Worm (Caenorhabditis elegans) whole organism, L4 larva: ENCODE results near the gene oac-54.

ENCODE experiments used
- R02D3.7 ChIP-seq: fragments of 150-350 bp; sonication (generic microtip); optimal IDR thresholded peaks from 3 replicates; lab custom pipeline; 2014; ENCODE audit warnings: missing biosample characterization, missing genetic modification characterization
- T20F7.1 ChIP-seq: fragments of 200-800 bp; sonication (Bioruptor generic); optimal IDR thresholded peaks from 2 replicates; lab custom pipeline; 2018; ENCODE audit warnings: mild to moderate bottlenecking, missing genetic modification characterization, missing compliant biosample characterization
- daf-16 ChIP-seq, 3 experiments: sonication (generic microtip); optimal IDR thresholded peaks; 2 replicates each; lab custom pipeline; 2016 to 2017; ENCODE audit warnings: missing genetic modification characterization in 3 of 3, missing genetic modification reagents in 3 of 3, mild to moderate bottlenecking in 2 of 3, missing compliant biosample characterization in 2 of 3, missing biosample characterization in 1 of 3, moderate library complexity in 1 of 3
- dmd-6 ChIP-seq: fragments of 200-800 bp; sonication (Bioruptor generic); IDR thresholded peaks from 2 replicates; pipeline ENCODE4 v1.3.6; 2022; ENCODE audit warnings: missing genetic modification reagents, missing genetic modification characterization, missing compliant biosample characterization
- dmd-8 ChIP-seq: fragments of 200-800 bp; sonication (Bioruptor generic); IDR thresholded peaks from 2 replicates; pipeline ENCODE4 v1.3.6; 2022; ENCODE audit warnings: missing genetic modification characterization, missing compliant biosample characterization
- dve-1 ChIP-seq: sonication (generic microtip); optimal IDR thresholded peaks from 2 replicates; lab custom pipeline; 2017; ENCODE audit warnings: antibody characterized with exemption, mild to moderate bottlenecking, missing genetic modification characterization, missing compliant biosample characterization; ENCODE audit not compliant: insufficient read depth
- egl-43 ChIP-seq: fragments of 200-800 bp; sonication (Bioruptor generic); IDR thresholded peaks from 2 replicates; pipeline ENCODE4 v1.3.6; 2022; ENCODE audit warnings: missing genetic modification reagents, missing genetic modification characterization, missing compliant biosample characterization
- gei-8 ChIP-seq: fragments of 200-800 bp; sonication (Bioruptor generic); optimal IDR thresholded peaks from 2 replicates; lab custom pipeline; 2018; ENCODE audit warnings: mild to moderate bottlenecking, missing genetic modification characterization, missing compliant biosample characterization
- hif-1 ChIP-seq, 2 experiments: sonication (generic microtip); optimal IDR thresholded peaks; 2 replicates each; lab custom pipeline; 2016 to 2017; ENCODE audit warnings: missing compliant biosample characterization in 2 of 2, missing genetic modification characterization in 2 of 2, missing genetic modification reagents in 2 of 2, missing genotype in 2 of 2, mild to moderate bottlenecking in 1 of 2
- hlh-11 ChIP-seq: fragments of 200-800 bp; sonication (Bioruptor generic); optimal IDR thresholded peaks from 2 replicates; lab custom pipeline; 2018; ENCODE audit warnings: mild to moderate bottlenecking, missing genetic modification characterization, missing compliant biosample characterization
- hlh-30 ChIP-seq: sonication (generic microtip); optimal IDR thresholded peaks from 2 replicates; lab custom pipeline; 2017; ENCODE audit warnings: antibody characterized with exemption, mild to moderate bottlenecking, missing genetic modification characterization, missing compliant biosample characterization; ENCODE audit not compliant: insufficient read depth
- jun-1 ChIP-seq: fragments of 150-350 bp; optimal IDR thresholded peaks from 2 replicates; lab custom pipeline; 2014; ENCODE audit warnings: missing biosample characterization, missing genetic modification reagents, missing genetic modification characterization
- lim-7 ChIP-seq: fragments of 200-800 bp; sonication (Bioruptor generic); IDR thresholded peaks from 2 replicates; pipeline ENCODE4 v1.3.6; 2022; ENCODE audit warnings: missing genetic modification characterization, missing compliant biosample characterization
- mep-1 ChIP-seq: fragments of 150-350 bp; sonication (generic microtip); optimal IDR thresholded peaks from 3 replicates; lab custom pipeline; 2014; ENCODE audit warnings: missing biosample characterization, missing genetic modification characterization
- nhr-111 ChIP-seq: fragments of 200-800 bp; sonication (Bioruptor generic); optimal IDR thresholded peaks from 2 replicates; lab custom pipeline; 2018; ENCODE audit warnings: mild to moderate bottlenecking, missing genetic modification characterization, missing compliant biosample characterization
- nhr-28 ChIP-seq: fragments of 150-350 bp; optimal IDR thresholded peaks from 2 replicates; lab custom pipeline; 2014; ENCODE audit warnings: missing biosample characterization, missing genetic modification characterization
- pqm-1 ChIP-seq: sonication (generic microtip); optimal IDR thresholded peaks from 2 replicates; lab custom pipeline; 2017; ENCODE audit warnings: missing biosample characterization, missing genetic modification characterization
- sdz-12 ChIP-seq: fragments of 200-800 bp; sonication (Bioruptor generic); optimal IDR thresholded peaks from 2 replicates; lab custom pipeline; 2018; ENCODE audit warnings: mild to moderate bottlenecking, missing genetic modification characterization, missing compliant biosample characterization
- snpc-4 ChIP-seq: fragments of 150-350 bp; optimal IDR thresholded peaks from 2 replicates; lab custom pipeline; 2014; ENCODE audit warnings: missing biosample characterization, missing genetic modification characterization
- tag-97 ChIP-seq: fragments of 200-800 bp; sonication (Bioruptor generic); IDR thresholded peaks from 2 replicates; pipeline ENCODE4 v1.3.6; 2022; ENCODE audit warnings: missing genetic modification characterization, missing compliant biosample characterization
- tra-1 ChIP-seq: fragments of 200-800 bp; sonication (Bioruptor generic); IDR thresholded peaks from 2 replicates; pipeline ENCODE4 v1.3.6; 2022; ENCODE audit warnings: missing genetic modification reagents, missing genetic modification characterization, missing compliant biosample characterization

Gene oac-54

ce11 chrII:9196325-9196724 lies 38.4 kb downstream of the oac-54 start:
- TF ChIP-seq snpc-4: no peak
- TF ChIP-seq dve-1: peak; percentile 46
- TF ChIP-seq hlh-30 (tag; lab: Kevin White, UChicago): peak; percentile 53
- no peak for TF ChIP-seq gei-8
- TF ChIP-seq mep-1 (tag; lab: Kevin White, UChicago): peak; percentile 2
- no peak for TF ChIP-seq lim-7
- TF ChIP-seq daf-16 (GFP tag; optimal IDR thresholded peaks at IDR 0.05; lab: Kevin White, UChicago): no peak
- TF ChIP-seq daf-16 (tag; optimal IDR thresholded peaks at IDR 0.05; lab: Kevin White, UChicago): peak; percentile 79
- no peak for TF ChIP-seq jun-1 (tag; lab: Kevin White, UChicago)
- TF ChIP-seq dmd-6: peak; percentile 58; the same call in 1 of the 2 replicates
- TF ChIP-seq hlh-11: peak; percentile 67
- TF ChIP-seq dmd-8 (GFP tag; lab: Robert Waterston, UW): no peak
- TF ChIP-seq nhr-111 (GFP tag; lab: Kevin White, UChicago): no peak
- TF ChIP-seq nhr-28 (tag; lab: Kevin White, UChicago): peak; percentile 43
- TF ChIP-seq tra-1 (GFP tag; lab: Robert Waterston, UW): no peak
- peak; percentile 86 for TF ChIP-seq pqm-1
- TF ChIP-seq tag-97 (GFP tag; lab: Robert Waterston, UW): no peak
- TF ChIP-seq, all 104 proteins: peak for 8

DNA sequence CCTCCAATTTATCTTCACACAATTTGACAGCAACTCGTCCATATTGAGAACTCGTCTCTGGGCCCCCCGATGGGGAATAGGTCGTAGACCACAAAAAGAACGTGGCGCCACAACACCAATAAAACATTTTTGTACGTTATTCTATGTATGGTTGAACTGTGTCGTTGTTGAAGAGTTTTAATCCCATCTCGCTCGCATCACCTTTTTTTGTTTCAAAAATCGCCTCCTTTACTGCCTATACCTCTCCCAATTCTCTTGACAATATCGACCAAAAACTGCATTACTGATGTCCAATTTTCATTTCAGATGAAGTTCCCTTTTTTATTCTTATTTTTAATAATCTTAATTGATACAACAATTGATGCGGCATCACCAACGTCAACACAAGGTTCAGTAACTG lies 39.3 kb downstream of the oac-54 start, which contains the start of gene let-23:
Gene let-23 (plus strand): TSS at position 301 of the 400 bp plus-strand sequence.
- no peak for TF ChIP-seq egl-43
- TF ChIP-seq dmd-8 (GFP tag; lab: Robert Waterston, UW): no peak
- TF ChIP-seq R02D3.7 (tag; lab: Kevin White, UChicago): no peak
- TF ChIP-seq hif-1 (tag; optimal IDR thresholded peaks at IDR 0.05; lab: Kevin White, UChicago): no peak
- no peak for TF ChIP-seq T20F7.1 (GFP tag; lab: Kevin White, UChicago)
- no peak for TF ChIP-seq sdz-12
